Fruit fly (Drosophila melanogaster): ENCODE measurements around the gene CG43401.

Gene CG43401

DNA sequence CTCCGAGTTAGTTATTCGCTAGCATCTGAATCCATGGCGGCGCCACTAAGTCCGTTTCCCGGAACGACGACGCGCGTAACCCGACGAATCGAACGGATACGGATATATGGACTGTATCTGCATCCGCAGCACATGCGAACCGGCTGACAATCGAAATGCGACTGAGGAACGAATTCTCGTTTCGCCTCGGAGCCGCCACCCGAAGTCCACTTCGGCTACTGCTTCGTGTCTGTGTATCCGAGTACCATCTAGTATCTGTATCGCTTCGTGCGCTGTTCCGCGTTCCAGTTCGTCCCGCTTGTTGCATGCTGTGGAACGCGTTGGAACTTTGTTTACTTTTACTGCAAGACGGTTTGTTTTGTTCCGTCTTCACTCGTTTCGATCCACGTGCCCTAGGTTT, 8.0 kb upstream of the CG43401 start, which contains the start of gene robo2:
Gene robo2 (minus strand): TSS at position 167 of the 400 bp plus-strand sequence.
- TF ChIP-seq CG8478 (optimal IDR thresholded peaks at IDR 0.05) = no peak
- peak in 1 of 2 experiments; percentile 53 for TF ChIP-seq CTCF (optimal IDR thresholded peaks at IDR 0.05)

DNA sequence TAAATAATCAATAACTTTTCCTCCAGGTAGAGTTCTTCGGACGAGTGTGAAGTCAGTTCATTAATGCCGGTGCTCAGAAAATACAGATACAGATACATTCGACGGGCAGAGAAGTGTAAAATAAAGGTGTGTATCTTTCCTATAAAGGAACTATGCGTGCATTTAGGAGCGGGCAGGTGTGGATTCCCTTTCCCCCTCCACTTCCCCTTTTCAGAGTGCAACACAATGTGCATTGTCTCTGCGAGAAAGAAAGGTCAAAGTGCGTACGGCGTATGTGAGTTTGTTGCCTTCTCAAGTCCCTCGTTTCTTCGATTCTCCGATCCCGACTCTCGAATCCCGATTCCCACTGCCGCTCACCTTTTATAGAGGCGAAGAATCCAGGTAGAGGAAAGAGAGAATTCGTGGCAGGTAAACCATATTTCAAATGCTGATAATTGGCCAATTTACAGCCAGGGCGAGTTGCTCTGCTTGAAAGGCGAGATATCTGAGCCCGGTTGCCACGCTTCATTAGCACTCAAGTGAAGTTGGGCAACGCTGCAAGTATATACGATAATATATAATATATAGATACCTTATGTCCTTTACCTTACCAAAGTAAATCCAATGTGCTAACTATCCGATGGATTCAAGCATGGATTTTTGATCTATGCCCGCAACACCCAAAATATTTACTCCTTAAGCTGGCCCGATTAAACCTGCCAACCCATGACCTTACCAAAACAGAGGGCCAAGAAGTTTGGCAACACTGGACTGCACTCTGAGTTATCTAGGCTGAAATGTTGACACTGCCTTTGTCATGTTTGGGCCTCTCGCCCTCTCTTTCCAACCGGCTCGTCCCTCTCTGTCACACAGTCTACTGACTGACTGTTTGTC, 6.6 kb upstream of the CG43401 start:
- TF ChIP-seq CG8478 (optimal IDR thresholded peaks at IDR 0.05) (no peak), CTCF (optimal IDR thresholded peaks at IDR 0.05) (no peak)

- TF ChIP-seq CTCF (optimal IDR thresholded peaks at IDR 0.05) (no peak), CG8478 (optimal IDR thresholded peaks at IDR 0.05) (no peak)
These were observed 5.5 kb upstream of the CG43401 start for dm6 chr2L:1422725-1423124.

- TF ChIP-seq CG8478 (optimal IDR thresholded peaks at IDR 0.05) (no peak), CTCF (optimal IDR thresholded peaks at IDR 0.05) (no peak)
These were observed 4.4 kb upstream of the CG43401 start for dm6 chr2L:1423832-1424382.

- TF ChIP-seq CTCF (optimal IDR thresholded peaks at IDR 0.05) = no peak
- TF ChIP-seq CG8478 (optimal IDR thresholded peaks at IDR 0.05) = no peak
These were observed 3.5 kb upstream of the CG43401 start for dm6 chr2L:1424812-1425211.

DNA sequence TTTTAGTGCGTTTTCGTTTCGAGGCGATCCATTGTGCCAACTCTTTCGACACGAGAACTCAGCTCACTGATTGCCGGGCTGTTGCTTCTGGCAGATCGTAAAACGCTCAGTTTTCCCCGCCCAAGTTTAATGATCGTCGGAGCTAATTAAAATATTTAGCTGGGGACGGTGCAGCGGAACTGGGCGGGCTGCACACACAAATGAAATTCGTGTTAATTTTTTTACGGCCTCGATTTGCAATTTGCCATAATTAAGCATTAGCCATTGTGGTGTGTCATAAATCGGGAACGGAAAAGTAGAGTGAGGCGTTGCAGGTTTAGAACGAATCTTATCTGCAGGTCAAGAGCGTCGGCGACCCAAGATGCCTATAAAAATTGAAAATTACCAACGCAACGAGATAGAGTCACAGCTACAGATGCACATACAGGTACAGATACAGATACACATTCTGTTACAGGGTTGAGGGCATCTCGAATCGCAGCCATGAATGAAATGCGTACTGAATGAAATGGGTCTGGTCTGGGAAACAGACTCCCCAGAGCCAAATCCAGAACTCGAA, 2.4 kb upstream of the CG43401 start:
- TF ChIP-seq CG8478 (optimal IDR thresholded peaks at IDR 0.05) (no peak), CTCF (optimal IDR thresholded peaks at IDR 0.05) (no peak)

DNA sequence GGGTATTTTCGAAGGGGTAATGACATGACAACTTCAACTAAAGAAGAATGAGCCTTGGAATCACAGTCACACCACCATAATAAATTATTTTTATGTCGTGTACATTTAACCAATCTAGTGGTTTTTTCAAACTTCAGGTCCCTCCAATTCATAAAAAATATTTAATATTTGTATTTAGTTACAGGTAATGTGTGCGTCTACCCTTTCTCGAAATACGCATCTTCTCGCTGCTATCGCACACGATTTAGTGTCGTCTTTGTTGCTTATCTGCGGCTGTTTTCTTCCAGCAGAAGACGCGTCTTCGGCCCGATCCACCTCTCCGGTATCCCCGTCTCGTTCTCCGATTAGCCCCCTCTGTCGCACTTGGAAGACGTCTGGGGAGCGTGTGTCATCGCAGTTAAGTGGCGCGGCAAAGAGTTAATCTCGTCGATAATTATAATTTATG, 1.4 kb upstream of the CG43401 start:
- TF ChIP-seq CTCF (optimal IDR thresholded peaks at IDR 0.05) (no peak), CG8478 (optimal IDR thresholded peaks at IDR 0.05) (no peak)

DNA sequence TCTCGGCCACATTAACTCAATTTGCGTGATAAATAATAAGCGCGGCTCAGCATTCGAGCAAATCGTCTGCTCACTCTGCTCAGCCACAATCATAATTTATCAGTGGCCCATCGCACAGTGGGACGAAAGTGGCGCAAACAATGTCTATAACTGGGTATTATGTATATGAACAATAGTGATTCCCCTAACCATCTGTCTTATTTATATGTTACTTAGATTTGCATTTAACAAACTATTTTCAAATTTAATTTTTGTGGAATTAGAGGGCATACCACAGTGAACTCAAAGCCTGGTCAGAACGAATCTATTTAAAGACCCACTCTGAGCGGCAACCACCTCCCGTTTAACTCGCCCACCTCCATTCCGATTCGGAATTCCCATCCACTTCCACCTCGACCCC, 482 bp upstream of the CG43401 start:
- TF ChIP-seq CG8478 (optimal IDR thresholded peaks at IDR 0.05) = no peak
- TF ChIP-seq CTCF (optimal IDR thresholded peaks at IDR 0.05) = no peak

DNA sequence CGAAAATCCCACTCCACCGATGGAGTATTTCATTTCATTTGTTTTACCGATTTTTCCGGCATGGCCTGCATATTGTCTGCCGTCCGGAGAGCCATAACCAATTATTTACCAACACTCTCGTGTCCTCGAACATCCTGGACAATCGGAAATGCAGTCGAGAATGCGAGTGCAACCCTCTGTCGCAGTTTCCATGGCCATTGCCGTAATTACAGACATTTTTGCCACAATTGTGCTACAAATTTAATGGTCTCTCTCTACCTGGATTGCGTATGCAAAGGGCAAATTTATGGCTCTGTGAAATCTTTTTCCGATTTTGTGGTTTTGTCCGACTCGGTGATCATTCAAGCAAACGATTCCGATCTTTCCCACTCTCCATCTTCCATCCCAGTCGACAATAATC, 1.3 kb downstream of the CG43401 start:
- no peak for TF ChIP-seq CG8478 (optimal IDR thresholded peaks at IDR 0.05)
- TF ChIP-seq CTCF (optimal IDR thresholded peaks at IDR 0.05) = no peak

DNA sequence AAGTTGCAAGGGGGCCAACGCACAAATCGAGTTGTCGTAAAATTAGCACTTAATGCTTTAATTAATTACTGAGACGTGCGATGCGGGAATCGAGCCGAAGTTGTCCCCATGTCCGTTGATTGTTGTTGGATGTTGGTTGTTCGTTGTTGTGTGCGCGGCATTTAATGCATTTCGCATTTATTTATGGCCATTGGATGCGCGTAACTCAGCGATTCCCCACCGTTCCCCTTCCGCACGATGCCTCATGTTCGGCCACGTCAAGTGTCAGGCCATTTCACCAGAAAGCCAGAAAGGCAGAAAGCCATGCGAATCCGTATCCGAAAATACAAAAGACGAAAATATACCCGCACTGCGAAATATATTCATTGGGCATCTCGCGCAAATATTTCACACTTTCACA, 3.2 kb downstream of the CG43401 start:
- no peak for TF ChIP-seq CG8478 (optimal IDR thresholded peaks at IDR 0.05)
- TF ChIP-seq CTCF (optimal IDR thresholded peaks at IDR 0.05) = no peak

DNA sequence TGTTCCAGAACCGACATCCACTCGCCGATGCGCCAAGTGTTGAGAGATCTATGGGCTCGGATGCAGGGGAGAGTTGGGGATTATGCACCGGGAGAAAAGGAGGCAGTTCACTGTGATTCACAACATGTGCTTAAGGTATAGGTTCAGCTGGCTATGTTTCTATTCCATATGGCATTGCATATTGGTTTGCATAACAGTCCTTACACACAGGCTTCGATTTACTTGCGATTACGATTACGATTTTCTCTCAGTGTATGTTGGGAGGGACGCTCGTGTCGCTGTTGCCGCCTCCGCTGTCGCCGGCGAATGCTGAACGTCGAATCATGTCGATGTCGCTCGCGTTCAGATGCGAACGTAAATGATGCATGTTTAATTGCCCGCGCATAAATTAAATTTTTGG, 5.5 kb downstream of the CG43401 start:
- TF ChIP-seq CG8478 (optimal IDR thresholded peaks at IDR 0.05) = no peak
- TF ChIP-seq CTCF (optimal IDR thresholded peaks at IDR 0.05) = no peak

DNA sequence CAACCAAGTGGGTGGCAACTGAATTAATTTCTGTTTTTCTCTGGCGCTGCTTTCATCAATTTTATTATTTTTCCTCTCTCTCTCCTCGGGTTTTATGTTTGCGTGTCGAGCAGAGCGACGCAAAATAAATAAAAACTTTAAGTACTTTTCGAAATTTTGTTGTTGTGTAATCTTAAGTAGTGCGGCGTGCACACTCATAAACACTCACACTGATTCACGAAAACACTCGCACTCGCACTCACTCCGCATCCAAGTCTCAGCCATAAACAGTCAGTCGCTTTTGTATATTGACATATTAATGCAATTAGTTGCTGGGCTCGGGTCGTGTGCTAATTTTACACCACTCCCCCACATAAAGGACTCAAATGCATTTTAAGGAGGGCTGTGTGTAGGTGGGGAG, 6.7 kb downstream of the CG43401 start:
- TF ChIP-seq CG8478 (optimal IDR thresholded peaks at IDR 0.05) = no peak
- no peak for TF ChIP-seq CTCF (optimal IDR thresholded peaks at IDR 0.05)

DNA sequence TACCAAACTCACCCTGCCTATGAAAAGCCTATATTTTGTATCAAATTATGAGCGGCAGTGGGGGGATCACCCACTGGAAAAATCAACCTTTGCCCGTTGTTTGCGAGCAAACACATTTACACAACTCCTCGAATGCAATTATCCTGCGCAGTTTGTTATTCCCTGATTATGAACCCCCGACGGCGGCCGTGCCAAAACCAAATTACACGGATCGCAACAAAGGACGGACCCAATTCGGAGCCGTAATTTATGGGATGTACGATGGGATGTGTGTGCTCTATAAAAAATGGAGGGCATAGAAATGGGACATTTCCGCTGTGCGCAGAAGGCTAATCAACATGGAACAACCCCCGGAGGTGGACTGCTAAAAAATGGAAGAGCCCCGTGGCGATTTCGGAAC, 7.2 kb downstream of the CG43401 start:
- TF ChIP-seq CG8478 (optimal IDR thresholded peaks at IDR 0.05) (no peak), CTCF (optimal IDR thresholded peaks at IDR 0.05) (no peak)

DNA sequence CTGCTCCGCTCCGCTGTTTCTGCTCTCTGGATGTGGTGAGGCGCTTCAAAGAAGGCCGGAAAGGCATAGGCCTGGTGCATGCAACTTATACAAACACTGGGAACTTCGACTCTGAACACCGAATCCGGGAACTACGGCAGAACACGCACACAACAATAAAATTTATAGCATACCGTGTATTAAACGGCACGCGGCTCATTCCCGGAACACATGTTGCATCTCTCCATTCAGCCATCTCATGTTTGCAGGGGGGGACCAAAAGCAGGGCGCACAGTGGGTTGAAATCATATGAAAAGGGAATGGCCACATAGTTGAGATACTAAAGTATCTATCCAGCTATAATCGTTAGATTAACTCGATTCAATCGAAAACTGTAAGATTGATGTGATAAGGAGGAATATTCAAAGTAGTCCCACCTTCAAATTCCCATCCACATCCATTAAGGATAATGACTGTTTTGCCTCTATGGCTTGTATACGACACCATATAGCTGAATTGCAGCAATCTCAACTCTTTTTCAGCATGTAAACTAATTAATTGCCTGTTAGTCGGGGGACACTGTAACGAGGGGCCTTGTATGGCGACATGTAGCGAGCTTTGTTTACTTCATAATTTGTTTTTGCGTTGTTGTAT, 11.6 kb downstream of the CG43401 start:
- TF ChIP-seq CG8478 (optimal IDR thresholded peaks at IDR 0.05) (no peak), CTCF (optimal IDR thresholded peaks at IDR 0.05) (no peak)

DNA sequence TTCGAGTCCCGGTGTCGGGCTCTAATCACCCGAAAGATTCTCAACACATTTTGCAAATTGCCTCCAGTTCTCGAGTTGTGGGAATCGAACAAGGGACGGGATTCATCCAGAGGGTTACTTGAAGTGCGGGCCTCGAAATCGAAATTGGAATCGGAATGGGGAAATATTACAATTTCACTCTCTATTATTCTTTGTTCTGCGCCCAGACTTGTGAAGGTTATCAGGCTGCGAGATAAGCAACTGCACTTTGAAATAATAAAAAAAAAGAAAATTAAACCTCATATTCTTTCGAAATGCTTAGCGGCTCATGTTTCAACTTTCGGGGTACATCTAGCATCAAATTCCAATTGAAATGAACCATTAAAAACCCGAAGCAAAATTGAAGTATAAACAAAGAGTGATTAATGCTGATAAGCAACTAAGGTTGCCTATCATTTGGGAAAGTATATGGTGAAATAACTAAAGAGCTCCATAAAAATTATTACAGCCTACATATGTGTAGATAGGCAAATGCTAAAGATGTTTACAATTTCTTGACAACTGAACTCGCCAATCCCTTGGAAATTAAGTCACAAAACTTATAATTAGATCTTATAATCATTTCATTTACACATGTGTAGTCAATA, 13.9 kb downstream of the CG43401 start, which contains the start of gene CG43402:
Gene CG43402 (plus strand): TSS at position 576 of the 626 bp plus-strand sequence.
- TF ChIP-seq CG8478 (optimal IDR thresholded peaks at IDR 0.05) (no peak), CTCF (optimal IDR thresholded peaks at IDR 0.05) (no peak)

All from S2 (cell line).